Worm (Caenorhabditis elegans) whole organism, young adult: ENCODE measurements around the gene ears-2.

Source experiments
- B0261.1 ChIP-seq: sonication (generic microtip); optimal IDR thresholded peaks from 2 replicates; lab custom pipeline; 2016; ENCODE audit warnings: mild to moderate bottlenecking, missing genetic modification characterization, moderate library complexity, missing compliant biosample characterization
- D2030.7 ChIP-seq: fragments of 200-800 bp; sonication (Bioruptor generic); IDR thresholded peaks from 2 replicates; pipeline ENCODE4 v1.3.6; 2022; ENCODE audit warnings: missing genetic modification reagents, missing genetic modification characterization, missing compliant biosample characterization
- F33H1.4 ChIP-seq: fragments of 200-800 bp; sonication (Bioruptor generic); IDR thresholded peaks from 2 replicates; pipeline ENCODE4 v1.3.6; 2022; ENCODE audit warnings: missing genetic modification reagents, missing genetic modification characterization, missing compliant biosample characterization
- K12H6.12 ChIP-seq: fragments of 200-800 bp; sonication (Bioruptor generic); optimal IDR thresholded peaks from 2 replicates; lab custom pipeline; 2018; ENCODE audit warnings: mild to moderate bottlenecking, missing genetic modification characterization, missing compliant biosample characterization
- aptf-3 ChIP-seq: fragments of 200-800 bp; sonication (Bioruptor generic); IDR thresholded peaks from 2 replicates; pipeline ENCODE4 v1.3.6; 2022; ENCODE audit warnings: missing genetic modification characterization, missing compliant biosample characterization
- athp-1 ChIP-seq: sonication (generic microtip); optimal IDR thresholded peaks from 2 replicates; lab custom pipeline; 2017; ENCODE audit warnings: mild to moderate bottlenecking, missing genetic modification characterization, missing compliant biosample characterization
- attf-5 ChIP-seq: fragments of 200-800 bp; sonication (Bioruptor generic); optimal IDR thresholded peaks from 2 replicates; lab custom pipeline; 2018; ENCODE audit warnings: mild to moderate bottlenecking, missing genetic modification characterization, missing compliant biosample characterization
- ceh-27 ChIP-seq: fragments of 200-800 bp; sonication (Bioruptor generic); optimal IDR thresholded peaks from 2 replicates; lab custom pipeline; 2018; ENCODE audit warnings: mild to moderate bottlenecking, missing genetic modification characterization, moderate library complexity, missing compliant biosample characterization
- ceh-91 ChIP-seq: fragments of 200-800 bp; sonication (Bioruptor generic); IDR thresholded peaks from 2 replicates; pipeline ENCODE4 v1.3.6; 2022; ENCODE audit warnings: missing genetic modification reagents, missing genetic modification characterization, missing compliant biosample characterization
- dox-1 ChIP-seq: fragments of 200-800 bp; sonication (Bioruptor generic); IDR thresholded peaks from 2 replicates; pipeline ENCODE4 v1.3.6; 2022; ENCODE audit warnings: missing genetic modification reagents, missing genetic modification characterization, missing compliant biosample characterization
- dpl-1 ChIP-seq: fragments of 150-350 bp; optimal IDR thresholded peaks from 2 replicates; lab custom pipeline; 2014; ENCODE audit warnings: missing biosample characterization, missing genetic modification reagents, missing genetic modification characterization
- efl-1 ChIP-seq: fragments of 150-350 bp; optimal IDR thresholded peaks from 2 replicates; lab custom pipeline; 2014; ENCODE audit warnings: missing biosample characterization, missing genetic modification reagents, missing genetic modification characterization
- egrh-3 ChIP-seq: fragments of 200-800 bp; sonication (Bioruptor generic); IDR thresholded peaks from 2 replicates; pipeline ENCODE4 v1.3.6; 2022; ENCODE audit warnings: missing genetic modification reagents, missing genetic modification characterization, missing compliant biosample characterization
- fkh-3 ChIP-seq: sonication (generic microtip); optimal IDR thresholded peaks from 2 replicates; lab custom pipeline; 2016; ENCODE audit warnings: mild to moderate bottlenecking, missing genetic modification characterization, missing compliant biosample characterization
- hlh-26 ChIP-seq: fragments of 200-800 bp; sonication (Bioruptor generic); conservative IDR thresholded peaks from 2 replicates; pipeline ENCODE4 v1.3.6; 2022; ENCODE audit warnings: missing genetic modification reagents, missing genetic modification characterization, missing compliant biosample characterization
- hmg-1.2 ChIP-seq: fragments of 200-800 bp; sonication (Bioruptor generic); IDR thresholded peaks from 2 replicates; pipeline ENCODE4 v1.3.6; 2022; ENCODE audit warnings: missing genetic modification reagents, missing genetic modification characterization, missing compliant biosample characterization
- lin-35 ChIP-seq, 3 experiments: fragments of 150-350 bp in 2 of 3; sonication (generic microtip) in 1 of 3; optimal IDR thresholded peaks; 2 replicates each; lab custom pipeline; 2014 to 2018; ENCODE audit warnings: missing biosample characterization in 3 of 3, missing genetic modification characterization in 3 of 3, missing genetic modification reagents in 3 of 3
- lin-54 ChIP-seq: fragments of 200-800 bp; sonication (Bioruptor generic); optimal IDR thresholded peaks from 2 replicates; lab custom pipeline; 2018; ENCODE audit warnings: mild to moderate bottlenecking, missing genetic modification characterization, missing compliant biosample characterization
- lsl-1 ChIP-seq: fragments of 200-800 bp; sonication (Bioruptor generic); optimal IDR thresholded peaks from 2 replicates; lab custom pipeline; 2018; ENCODE audit warnings: mild to moderate bottlenecking, missing genetic modification characterization, moderate library complexity, missing compliant biosample characterization
- madf-10 ChIP-seq: sonication (generic microtip); optimal IDR thresholded peaks from 2 replicates; lab custom pipeline; 2016; ENCODE audit warnings: mild to moderate bottlenecking, missing genetic modification characterization, missing compliant biosample characterization
- madf-6 ChIP-seq: fragments of 200-800 bp; sonication (Bioruptor generic); IDR thresholded peaks from 2 replicates; pipeline ENCODE4 v1.3.6; 2022; ENCODE audit warnings: missing genetic modification reagents, missing genetic modification characterization, missing compliant biosample characterization
- mcd-1 ChIP-seq: fragments of 200-800 bp; sonication (Bioruptor generic); IDR thresholded peaks from 2 replicates; pipeline ENCODE4 v1.3.6; 2022; ENCODE audit warnings: missing genetic modification reagents, missing genetic modification characterization, missing compliant biosample characterization
- nhr-179 ChIP-seq: sonication (generic microtip); optimal IDR thresholded peaks from 2 replicates; lab custom pipeline; 2016; ENCODE audit warnings: mild to moderate bottlenecking, missing genetic modification characterization, missing compliant biosample characterization
- nhr-80 ChIP-seq: sonication (generic microtip); optimal IDR thresholded peaks from 2 replicates; lab custom pipeline; 2016; ENCODE audit warnings: missing genetic modification characterization, missing compliant biosample characterization
- pbrm-1 ChIP-seq: fragments of 200-800 bp; sonication (Bioruptor generic); IDR thresholded peaks from 2 replicates; pipeline ENCODE4 v1.3.6; 2022; ENCODE audit warnings: missing genetic modification reagents, missing genetic modification characterization, missing compliant biosample characterization
- rcor-1 ChIP-seq: fragments of 200-800 bp; sonication (Bioruptor generic); IDR thresholded peaks from 2 replicates; pipeline ENCODE4 v1.3.6; 2022; ENCODE audit warnings: missing genetic modification reagents, missing genetic modification characterization, missing compliant biosample characterization
- repo-1 ChIP-seq: sonication (generic microtip); optimal IDR thresholded peaks from 2 replicates; lab custom pipeline; 2017; ENCODE audit warnings: mild to moderate bottlenecking, missing genetic modification characterization, missing compliant biosample characterization
- snpc-1.1 ChIP-seq: sonication (generic microtip); optimal IDR thresholded peaks from 2 replicates; lab custom pipeline; 2017; ENCODE audit warnings: missing genetic modification characterization, mild to moderate bottlenecking, missing compliant biosample characterization, antibody characterized with exemption, moderate library complexity, missing genotype, missing genetic modification reagents; ENCODE audit not compliant: insufficient read depth
- snpc-1.3 ChIP-seq: sonication (generic microtip); optimal IDR thresholded peaks from 2 replicates; lab custom pipeline; 2017; ENCODE audit warnings: missing genetic modification characterization, mild to moderate bottlenecking, missing compliant biosample characterization, antibody characterized with exemption, moderate library complexity, missing genotype, missing genetic modification reagents; ENCODE audit not compliant: insufficient read depth
- snpc-3.4 ChIP-seq: sonication (generic microtip); optimal IDR thresholded peaks from 2 replicates; lab custom pipeline; 2017; ENCODE audit warnings: missing genetic modification characterization, mild to moderate bottlenecking, missing compliant biosample characterization, antibody characterized with exemption, moderate library complexity, missing genotype, missing genetic modification reagents
- snpc-4 ChIP-seq, 5 experiments: fragments of 150-350 bp in 1 of 5; sonication (generic microtip) in 4 of 5; optimal IDR thresholded peaks; 2 replicates each; lab custom pipeline; 2014 to 2018; ENCODE audit warnings: missing genetic modification characterization in 5 of 5, missing biosample characterization in 3 of 5, antibody characterized with exemption in 2 of 5, mild to moderate bottlenecking in 2 of 5, missing compliant biosample characterization in 2 of 5, missing genotype in 2 of 5, moderate library complexity in 2 of 5, missing genetic modification reagents in 1 of 5
- tbp1 ChIP-seq: fragments of 200-800 bp; sonication (Bioruptor generic); optimal IDR thresholded peaks from 2 replicates; lab custom pipeline; 2018; ENCODE audit warnings: mild to moderate bottlenecking, missing genetic modification characterization, missing compliant biosample characterization
- tlf-1 ChIP-seq: fragments of 200-800 bp; sonication (Bioruptor generic); optimal IDR thresholded peaks from 2 replicates; lab custom pipeline; 2018; ENCODE audit warnings: mild to moderate bottlenecking, missing genetic modification characterization, missing compliant biosample characterization
- xnd-1 ChIP-seq: sonication (generic microtip); optimal IDR thresholded peaks from 2 replicates; lab custom pipeline; 2016; ENCODE audit warnings: missing genotype, missing genetic modification reagents, missing genetic modification characterization, missing compliant biosample characterization
- ztf-28 ChIP-seq: fragments of 200-800 bp; sonication (Bioruptor generic); IDR thresholded peaks from 2 replicates; pipeline ENCODE4 v1.3.6; 2022; ENCODE audit warnings: missing genetic modification reagents, missing genetic modification characterization, missing compliant biosample characterization
- ztf-6 ChIP-seq: fragments of 200-800 bp; sonication (Bioruptor generic); IDR thresholded peaks from 2 replicates; pipeline ENCODE4 v1.3.6; 2022; ENCODE audit warnings: missing genetic modification reagents, missing genetic modification characterization, missing compliant biosample characterization

Gene ears-2

DNA sequence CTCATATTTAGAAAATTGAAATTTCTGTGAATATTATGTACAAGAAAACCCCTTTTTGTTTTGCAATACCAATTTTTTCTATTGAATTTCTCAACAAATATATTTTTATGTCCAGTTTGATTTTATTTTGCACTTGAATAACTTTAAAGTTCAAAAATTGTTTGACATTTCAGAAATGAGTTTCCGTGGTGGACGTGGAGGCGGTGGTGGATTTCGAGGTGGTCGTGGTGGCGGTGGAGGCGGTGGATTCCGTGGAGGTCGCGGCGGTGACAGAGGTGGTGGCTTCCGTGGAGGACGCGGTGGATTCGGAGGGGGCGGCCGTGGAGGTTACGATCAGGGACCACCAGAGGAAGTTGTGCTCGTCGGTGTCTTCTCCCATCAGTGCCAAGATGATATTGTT is 35.7 kb upstream of the ears-2 start, which contains the start of gene garr-1:
Gene garr-1, plus strand, starts transcription at position 174 of the 400 bp plus-strand sequence.
- TF ChIP-seq egrh-3 (GFP tag; lab: Robert Waterston, UW), result peak; percentile 68; the same call in 1 of the 2 replicates
- TF ChIP-seq aptf-3 (GFP tag; lab: Robert Waterston, UW), result no peak
- TF ChIP-seq, all 124 proteins: peak for 1

DNA sequence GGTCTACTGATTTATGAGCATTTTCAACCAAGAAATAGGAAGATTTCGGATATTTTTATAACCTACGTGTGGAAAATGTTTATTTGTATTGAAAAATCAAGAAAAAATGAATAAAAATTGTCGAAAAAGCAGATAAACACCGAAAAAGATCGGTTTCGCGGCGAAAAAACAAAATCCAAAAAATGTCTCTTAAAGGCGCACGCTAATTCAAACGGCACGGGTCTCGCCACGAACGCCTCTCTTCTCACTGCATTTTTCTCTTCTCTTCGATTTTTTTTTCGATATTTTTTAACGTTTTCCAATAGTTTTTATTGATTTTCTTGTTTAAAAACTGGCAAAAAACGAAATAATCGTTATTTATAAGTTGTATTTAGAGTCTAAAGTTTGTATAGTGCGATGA is 35.3 kb upstream of the ears-2 start:
- TF ChIP-seq attf-5 (GFP tag; lab: Kevin White, UChicago), result peak; percentile 33
- TF ChIP-seq K12H6.12 (tag; lab: Kevin White, UChicago), result no peak
- peak; percentile 74; the same call in 1 of the 2 replicates for TF ChIP-seq madf-6 (GFP tag; lab: Robert Waterston, UW)
- peak; percentile 27 for TF ChIP-seq tbp1 (GFP tag; lab: Kevin White, UChicago)
- peak in 1 of 3 experiments; percentile 19 for TF ChIP-seq lin-35 (GFP tag; optimal IDR thresholded peaks at IDR 0.05; lab: Kevin White, UChicago)
- TF ChIP-seq ceh-91 (GFP tag; lab: Robert Waterston, UW), result peak; percentile 37; the same call in 1 of the 2 replicates
- no peak for TF ChIP-seq athp-1 (tag; lab: Kevin White, UChicago)
- peak; percentile 18; the same call in 1 of the 2 replicates for TF ChIP-seq dox-1
- TF ChIP-seq snpc-1.1 (tag; lab: Kevin White, UChicago), result peak; percentile 36
- TF ChIP-seq B0261.1 (tag; lab: Kevin White, UChicago), result no peak
- TF ChIP-seq snpc-1.3 (tag; lab: Kevin White, UChicago), result peak; percentile 31
- TF ChIP-seq ztf-28 (GFP tag; lab: Robert Waterston, UW), result no peak
- peak; percentile 35 for TF ChIP-seq snpc-4 (GFP tag; optimal IDR thresholded peaks at IDR 0.05; lab: Kevin White, UChicago)
- TF ChIP-seq snpc-4 (tag; optimal IDR thresholded peaks at IDR 0.05; lab: Kevin White, UChicago), result peak in 2 of 4 experiments; percentile 51 to 52
- no peak for TF ChIP-seq madf-10
- TF ChIP-seq nhr-80 (tag; lab: Kevin White, UChicago), result no peak
- no peak for TF ChIP-seq hlh-26 (GFP tag; lab: Robert Waterston, UW)
- TF ChIP-seq F33H1.4, result peak; percentile 87
- TF ChIP-seq mcd-1, result peak; percentile 31; the same call in 1 of the 2 replicates
- TF ChIP-seq hmg-1.2 (GFP tag; lab: Robert Waterston, UW), result peak; percentile 31; the same call in 1 of the 2 replicates
- TF ChIP-seq pbrm-1 (GFP tag; lab: Robert Waterston, UW), result 0 out of 2 replicates have a peak, but pooled peaks have one; percentile 20
- no peak for TF ChIP-seq ceh-27
- TF ChIP-seq dpl-1, result peak; percentile 60
- no peak for TF ChIP-seq fkh-3 (tag; lab: Kevin White, UChicago)
- no peak for TF ChIP-seq ztf-6 (GFP tag; lab: Robert Waterston, UW)
- TF ChIP-seq rcor-1 (GFP tag; lab: Robert Waterston, UW), result 0 out of 2 replicates have a peak, but pooled peaks have one; percentile 21
- peak; percentile 38 for TF ChIP-seq snpc-3.4 (tag; lab: Kevin White, UChicago)
- TF ChIP-seq repo-1, result no peak
- peak; percentile 2 for TF ChIP-seq tlf-1 (GFP tag; lab: Kevin White, UChicago)
- peak; percentile 75 for TF ChIP-seq D2030.7
- TF ChIP-seq xnd-1 (tag; lab: Kevin White, UChicago), result peak; percentile 76
- TF ChIP-seq nhr-179 (tag; lab: Kevin White, UChicago), result no peak
- TF ChIP-seq lsl-1, result peak; percentile 62
- TF ChIP-seq lin-54 (GFP tag; lab: Kevin White, UChicago), result peak; percentile 65
- peak; percentile 81 for TF ChIP-seq efl-1 (GFP tag; lab: Kevin White, UChicago)
